In genomic region chrV:19946529-19946928, ce11 we compare ENCODE assay signal across 2 worm cellular contexts.
TF ChIP-seq lines count a peak whose summit lies in the region.

Gene dhs-24, minus strand, starts transcription at chrV:19946629.

TF ChIP-seq in whole organism, L4 larva, 104 proteins besides CTCF, POLR2A, EP300 and RAD21:
- TF ChIP-seq ceh-28 (tag; optimal IDR thresholded peaks at IDR 0.05; lab: Kevin White, UChicago) = no peak
- no peak for TF ChIP-seq madf-5 (GFP tag; IDR thresholded peaks at IDR 0.05; lab: Robert Waterston, UW)
- TF ChIP-seq ama-1 (optimal IDR thresholded peaks at IDR 0.05; lab: Kevin White, UChicago) = peak; percentile 55
- TF ChIP-seq ZK337.2 (GFP tag; IDR thresholded peaks at IDR 0.05; lab: Robert Waterston, UW) = no peak
- 0 out of 2 replicates have a peak, but pooled peaks have one; percentile 13 for TF ChIP-seq snpc-1.2 (GFP tag; IDR thresholded peaks at IDR 0.05; lab: Robert Waterston, UW)
- TF ChIP-seq ceh-62 (tag; optimal IDR thresholded peaks at IDR 0.05; lab: Kevin White, UChicago) = no peak
- TF ChIP-seq lin-38 (GFP tag; IDR thresholded peaks at IDR 0.05; lab: Robert Waterston, UW) = 0 out of 2 replicates have a peak, but pooled peaks have one; percentile 21
TF ChIP-seq in whole organism, L4 larva: peak in this region for 3.

TF ChIP-seq in whole organism, young adult, 124 proteins besides CTCF, POLR2A, EP300 and RAD21:
- TF ChIP-seq ccch-3 (GFP tag; optimal IDR thresholded peaks at IDR 0.05; lab: Kevin White, UChicago) = no peak
- 0 out of 2 replicates have a peak, but pooled peaks have one; percentile 33 for TF ChIP-seq ceh-58 (GFP tag; IDR thresholded peaks at IDR 0.05; lab: Robert Waterston, UW)

Comparison
In these comparisons a context has a peak if more than half of its experiments do, and no peak if none do; other contexts are left out.
1. Of the 7 proteins assayed by ChIP-seq in both whole organism, young adult and whole organism, L4 larva: peak only in whole organism, young adult: none; only in whole organism, L4 larva: ama-1; in both: none; in neither: 6.